Comparison of ENCODE assay signal across 1 fruit fly cellular context in the genomic region with DNA sequence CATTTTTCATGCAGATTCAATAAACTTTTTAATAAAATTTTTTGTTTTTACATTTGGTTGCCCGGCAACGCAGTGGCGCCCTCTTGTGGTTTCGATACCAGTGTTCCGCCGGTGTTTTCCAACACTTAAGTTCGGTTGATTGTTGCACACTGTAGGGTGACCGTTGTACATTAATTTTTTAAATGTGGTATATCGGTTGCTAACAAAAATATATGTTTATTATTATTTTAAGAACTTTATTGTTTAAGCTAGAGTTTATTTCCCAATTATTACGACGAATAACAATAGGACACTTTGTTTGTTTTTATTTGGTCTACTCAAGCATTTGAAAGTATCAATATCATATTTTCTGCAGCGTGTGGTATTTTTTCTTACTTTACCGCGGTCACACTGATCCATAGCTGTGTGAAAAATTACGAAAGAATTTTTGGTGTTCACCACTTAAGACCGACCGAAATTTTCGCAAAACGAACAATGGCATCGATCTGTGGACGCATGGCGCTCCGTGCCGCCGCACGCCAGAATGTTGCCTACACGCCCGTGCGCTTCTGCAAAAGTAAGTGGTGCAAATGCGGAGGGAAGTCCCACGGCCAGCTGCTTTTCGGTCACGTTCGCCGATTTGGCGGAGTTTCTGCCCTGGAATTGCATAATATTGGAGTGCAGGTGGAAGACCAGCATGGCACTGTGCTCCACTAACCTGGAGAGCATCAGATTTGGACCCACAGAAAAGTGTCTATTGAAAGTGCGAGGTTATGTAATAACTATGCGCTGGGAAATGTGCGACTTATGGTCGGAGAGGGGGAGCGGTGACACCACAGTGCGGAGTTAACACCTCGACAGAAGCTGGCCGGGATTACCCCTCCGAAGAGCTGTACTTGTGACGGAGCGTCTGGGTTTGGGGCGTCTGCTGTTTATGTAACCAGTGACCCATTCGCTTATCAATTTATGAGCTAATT.
TF ChIP-seq lines count a peak whose summit lies in the region.

Gene IFT52, minus strand, starts transcription at position 74 of the 956 bp plus-strand sequence.
Gene COX5B, plus strand, starts transcription at position 372 of the 956 bp plus-strand sequence.

TF ChIP-seq in whole organism, embryonic, 481 proteins besides CTCF, POLR2A, EP300 and RAD21 (continued from another document):
- TF ChIP-seq CG6854 (GFP tag; optimal IDR thresholded peaks at IDR 0.05; lab: Kevin White, UChicago): no peak
- no peak for TF ChIP-seq CG1832 (GFP tag; optimal IDR thresholded peaks at IDR 0.05; lab: Kevin White, UChicago)
- TF ChIP-seq CG32772 (GFP tag; IDR thresholded peaks at IDR 0.05; lab: Robert Waterston, UW): peak; percentile 71
- peak; percentile 61 for TF ChIP-seq CG17802 (tag; optimal IDR thresholded peaks at IDR 0.05; lab: Kevin White, UChicago)
- TF ChIP-seq Kr (GFP tag; optimal IDR thresholded peaks at IDR 0.05; lab: Kevin White, UChicago): no peak
- TF ChIP-seq ftz-f1 (GFP tag; optimal IDR thresholded peaks at IDR 0.05; lab: Kevin White, UChicago): peak; percentile 63
- TF ChIP-seq Scr (GFP tag; IDR thresholded peaks at IDR 0.05; lab: Robert Waterston, UW; ENCODE audit: partially characterized antibody): peak; percentile 55
- TF ChIP-seq CG9215 (GFP tag; IDR thresholded peaks at IDR 0.05; lab: Robert Waterston, UW): peak; percentile 66
- peak; percentile 40 for TF ChIP-seq NC2α (GFP tag; optimal IDR thresholded peaks at IDR 0.05; lab: Kevin White, UChicago)
- peak; percentile 95 for TF ChIP-seq stwl (tag; optimal IDR thresholded peaks at IDR 0.05; lab: Kevin White, UChicago)
- TF ChIP-seq ci (GFP tag; IDR thresholded peaks at IDR 0.05; lab: Robert Waterston, UW): peak; percentile 10; the same call in 1 of the 3 replicates
- TF ChIP-seq so (GFP tag; IDR thresholded peaks at IDR 0.05; lab: Robert Waterston, UW): no peak
- 0 out of 2 replicates have a peak, but pooled peaks have one; percentile 30 for TF ChIP-seq ato (GFP tag; IDR thresholded peaks at IDR 0.05; lab: Robert Waterston, UW; ENCODE audit: partially characterized antibody)
- TF ChIP-seq oc (tag; optimal IDR thresholded peaks at IDR 0.05; lab: Kevin White, UChicago): no peak
- TF ChIP-seq Usf (GFP tag; optimal IDR thresholded peaks at IDR 0.05; lab: Kevin White, UChicago): peak; percentile 24
- no peak for TF ChIP-seq eve (GFP tag; optimal IDR thresholded peaks at IDR 0.05; lab: Kevin White, UChicago)
- TF ChIP-seq CG6272 (GFP tag; IDR thresholded peaks at IDR 0.05; lab: Robert Waterston, UW): peak; percentile 42; the same call in 1 of the 2 replicates
- TF ChIP-seq Nf-YB (GFP tag; optimal IDR thresholded peaks at IDR 0.05; lab: Kevin White, UChicago): no peak
- TF ChIP-seq CG6654 (GFP tag; optimal IDR thresholded peaks at IDR 0.05; lab: Kevin White, UChicago): no peak
- peak; percentile 10 for TF ChIP-seq CG1602 (GFP tag; optimal IDR thresholded peaks at IDR 0.05; lab: Kevin White, UChicago)
- TF ChIP-seq CG30431 (GFP tag; optimal IDR thresholded peaks at IDR 0.05; lab: Kevin White, UChicago): peak; percentile 45
- TF ChIP-seq CG6791 (GFP tag; IDR thresholded peaks at IDR 0.05; lab: Robert Waterston, UW; ENCODE audit: partially characterized antibody): peak; percentile 60; the same call in 2 of the 3 replicates
- peak; percentile 36 for TF ChIP-seq CG18599 (GFP tag; optimal IDR thresholded peaks at IDR 0.05; lab: Kevin White, UChicago)
- peak; percentile 86 for TF ChIP-seq CG33213 (GFP tag; optimal IDR thresholded peaks at IDR 0.05; lab: Kevin White, UChicago)
- peak; percentile 45; the same call in 1 of the 3 replicates for TF ChIP-seq CG34422 (GFP tag; IDR thresholded peaks at IDR 0.05; lab: Robert Waterston, UW)
- TF ChIP-seq lola (GFP tag; optimal IDR thresholded peaks at IDR 0.05; lab: Kevin White, UChicago): peak in 1 of 3 experiments; percentile 53
- no peak for TF ChIP-seq CG7556 (GFP tag; optimal IDR thresholded peaks at IDR 0.05; lab: Kevin White, UChicago)
- peak; percentile 24 for TF ChIP-seq CG17912 (GFP tag; optimal IDR thresholded peaks at IDR 0.05; lab: Kevin White, UChicago)
- TF ChIP-seq jing (GFP tag; optimal IDR thresholded peaks at IDR 0.05; lab: Kevin White, UChicago): no peak
- no peak for TF ChIP-seq CG15479 (GFP tag; optimal IDR thresholded peaks at IDR 0.05; lab: Kevin White, UChicago)
- peak; percentile 72 for TF ChIP-seq nmo (GFP tag; optimal IDR thresholded peaks at IDR 0.05; lab: Kevin White, UChicago)
- TF ChIP-seq usp (GFP tag; optimal IDR thresholded peaks at IDR 0.05; lab: Kevin White, UChicago): no peak
- peak; percentile 69 for TF ChIP-seq CG10654 (GFP tag; optimal IDR thresholded peaks at IDR 0.05; lab: Kevin White, UChicago)
- TF ChIP-seq CG9437 (GFP tag; optimal IDR thresholded peaks at IDR 0.05; lab: Kevin White, UChicago): no peak
- TF ChIP-seq slou (GFP tag; optimal IDR thresholded peaks at IDR 0.05; lab: Kevin White, UChicago): peak; percentile 80
- TF ChIP-seq tap (tag; optimal IDR thresholded peaks at IDR 0.05; lab: Kevin White, UChicago): no peak
- TF ChIP-seq MESR4 (GFP tag; optimal IDR thresholded peaks at IDR 0.05; lab: Kevin White, UChicago): peak; percentile 97
- TF ChIP-seq lilli (GFP tag; optimal IDR thresholded peaks at IDR 0.05; lab: Kevin White, UChicago): peak; percentile 2
- peak; percentile 76 for TF ChIP-seq CG13624 (GFP tag; optimal IDR thresholded peaks at IDR 0.05; lab: Kevin White, UChicago)
- peak; percentile 90 for TF ChIP-seq pzg (GFP tag; optimal IDR thresholded peaks at IDR 0.05; lab: Kevin White, UChicago)
- peak; percentile 82 for TF ChIP-seq Ets97D (GFP tag; optimal IDR thresholded peaks at IDR 0.05; lab: Kevin White, UChicago)
- peak; percentile 66 for TF ChIP-seq CG12104 (GFP tag; optimal IDR thresholded peaks at IDR 0.05; lab: Kevin White, UChicago)
- no peak for TF ChIP-seq mld (GFP tag; IDR thresholded peaks at IDR 0.05; lab: Robert Waterston, UW; ENCODE audit: partially characterized antibody)
- peak; percentile 2 for TF ChIP-seq Dek (tag; optimal IDR thresholded peaks at IDR 0.05; lab: Kevin White, UChicago)
- TF ChIP-seq CG3726 (GFP tag; IDR thresholded peaks at IDR 0.05; lab: Robert Waterston, UW): no peak
- TF ChIP-seq E2f1 (GFP tag; IDR thresholded peaks at IDR 0.05; lab: Robert Waterston, UW): peak; percentile 61
- peak; percentile 69 for TF ChIP-seq CG4820 (GFP tag; optimal IDR thresholded peaks at IDR 0.05; lab: Kevin White, UChicago)
- TF ChIP-seq HLH4C (GFP tag; IDR thresholded peaks at IDR 0.05; lab: Robert Waterston, UW; ENCODE audit: partially characterized antibody): no peak; the same call in 2 of the 3 replicates
- peak; percentile 73 for TF ChIP-seq CG2712 (tag; optimal IDR thresholded peaks at IDR 0.05; lab: Kevin White, UChicago)
- TF ChIP-seq Awh (GFP tag; IDR thresholded peaks at IDR 0.05; lab: Robert Waterston, UW): no peak
- peak; percentile 41 for TF ChIP-seq eyg (GFP tag; optimal IDR thresholded peaks at IDR 0.05; lab: Kevin White, UChicago)
- no peak for TF ChIP-seq corto (GFP tag; optimal IDR thresholded peaks at IDR 0.05; lab: Kevin White, UChicago)
- TF ChIP-seq CG15696 (tag; optimal IDR thresholded peaks at IDR 0.05; lab: Kevin White, UChicago): peak; percentile 44
- TF ChIP-seq Jarid2 (GFP tag; optimal IDR thresholded peaks at IDR 0.05; lab: Kevin White, UChicago): peak; percentile 40
- peak; percentile 90 for TF ChIP-seq CG9797 (GFP tag; optimal IDR thresholded peaks at IDR 0.05; lab: Kevin White, UChicago)
- peak; percentile 40 for TF ChIP-seq CG34376 (GFP tag; optimal IDR thresholded peaks at IDR 0.05; lab: Kevin White, UChicago)
- peak; percentile 26 for TF ChIP-seq CG12299 (tag; optimal IDR thresholded peaks at IDR 0.05; lab: Kevin White, UChicago)
- TF ChIP-seq Fer3 (tag; optimal IDR thresholded peaks at IDR 0.05; lab: Kevin White, UChicago): peak; percentile 52
